Fruit fly (Drosophila melanogaster): ENCODE results near the gene CG13875.
A peak's percentile ranks its signal among the peaks of the same experiment; 100 is the strongest.

CG13875 gene

DNA sequence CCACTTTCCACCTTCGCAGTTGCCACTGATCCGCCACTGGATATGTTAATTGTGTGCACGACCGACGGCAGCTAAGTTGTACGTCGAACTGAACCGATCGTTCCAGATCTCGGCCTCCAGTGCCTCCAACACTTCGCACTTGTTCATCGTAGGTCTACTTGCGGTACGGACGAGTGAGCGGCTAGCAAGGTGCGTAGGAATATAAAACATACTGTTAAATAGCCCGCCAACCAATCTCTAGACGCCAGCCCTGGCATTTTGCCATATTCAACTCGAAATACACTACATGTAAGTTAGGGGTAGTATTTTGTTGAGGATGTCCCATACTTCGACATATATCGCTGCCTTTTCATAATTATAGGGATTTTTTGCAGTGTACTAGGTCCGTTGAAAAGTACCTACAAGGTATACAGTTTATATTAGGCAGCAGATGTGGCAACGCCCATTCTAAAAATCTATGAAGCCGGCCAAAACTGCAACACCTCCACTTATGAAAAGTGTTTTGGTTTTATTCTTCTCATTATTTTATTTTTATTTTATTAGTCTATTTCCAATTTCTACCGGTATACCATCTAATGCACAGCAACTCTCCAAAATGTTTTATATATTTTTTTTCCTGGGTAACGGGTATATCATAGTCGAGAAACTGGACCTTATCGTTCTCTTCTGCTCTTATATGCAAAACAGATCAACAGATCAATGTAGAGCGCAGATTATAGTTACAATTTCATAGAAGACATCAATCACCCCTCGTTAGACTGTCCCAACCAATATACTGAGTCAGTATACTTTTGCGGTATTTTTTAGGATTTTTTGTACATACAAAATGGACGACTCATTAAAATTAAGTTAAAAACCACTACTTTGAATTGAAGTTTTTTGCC is 43.5 kb downstream of the CG13875 start, which contains the start of the genes pyx and CG33229 (continued):
- TF ChIP-seq CG3281 (GFP tag; optimal IDR thresholded peaks at IDR 0.05) (peak; percentile 81), CG7987 (GFP tag; optimal IDR thresholded peaks at IDR 0.05) (peak; percentile 18), HLH4C (GFP tag; IDR thresholded peaks at IDR 0.05; ENCODE audit: partially characterized antibody) (0 out of 3 replicates have a peak, but pooled peaks have one; percentile 46), nerfin-1 (tag; optimal IDR thresholded peaks at IDR 0.05) (peak; percentile 62), Ravus (GFP tag; IDR thresholded peaks at IDR 0.05) (peak; percentile 20), CG12155 (GFP tag; optimal IDR thresholded peaks at IDR 0.05) (peak; percentile 87), unc-4 (GFP tag; IDR thresholded peaks at IDR 0.05; ENCODE audit: partially characterized antibody) (0 out of 2 replicates have a peak, but pooled peaks have one; percentile 27), hb (GFP tag; IDR thresholded peaks at IDR 0.05; ENCODE audit: partially characterized antibody) (no peak), dmrt11E (tag; optimal IDR thresholded peaks at IDR 0.05) (peak; percentile 68), Hr78 (GFP tag; optimal IDR thresholded peaks at IDR 0.05) (peak in 1 of 2 experiments; percentile 40), insv (GFP tag; optimal IDR thresholded peaks at IDR 0.05) (peak in 1 of 2 experiments; percentile 57), Lpt (GFP tag; optimal IDR thresholded peaks at IDR 0.05) (no peak), CG6175 (GFP tag; IDR thresholded peaks at IDR 0.05) (peak; percentile 61; the same call in 1 of the 3 replicates), CG1792 (GFP tag; optimal IDR thresholded peaks at IDR 0.05) (peak; percentile 66), CG30431 (GFP tag; optimal IDR thresholded peaks at IDR 0.05) (peak; percentile 70), CG6689 (GFP tag; IDR thresholded peaks at IDR 0.05) (peak; percentile 80; the same call in 1 of the 2 replicates), CG15011 (GFP tag; optimal IDR thresholded peaks at IDR 0.05) (peak; percentile 57), H15 (GFP tag; IDR thresholded peaks at IDR 0.05) (peak; percentile 70; the same call in 1 of the 3 replicates), CG3163 (GFP tag; optimal IDR thresholded peaks at IDR 0.05) (peak; percentile 16), Xrp1 (GFP tag; IDR thresholded peaks at IDR 0.05) (peak; percentile 59), Nf-YA (GFP tag; IDR thresholded peaks at IDR 0.05) (no peak; the same call in 1 of the 2 replicates), CG10462 (GFP tag; optimal IDR thresholded peaks at IDR 0.05) (peak; percentile 47), Bteb2 (GFP tag; optimal IDR thresholded peaks at IDR 0.05) (peak; percentile 80), Stat92E (GFP tag; optimal IDR thresholded peaks at IDR 0.05) (no peak), Fer3 (tag; optimal IDR thresholded peaks at IDR 0.05) (peak; percentile 86), bab2 (GFP tag; optimal IDR thresholded peaks at IDR 0.05) (peak; percentile 87), nom (GFP tag; optimal IDR thresholded peaks at IDR 0.05) (peak; percentile 7), Hr3 (GFP tag; optimal IDR thresholded peaks at IDR 0.05) (peak; percentile 87), pb (GFP tag; optimal IDR thresholded peaks at IDR 0.05) (peak; percentile 44), zfh1 (GFP tag; IDR thresholded peaks at IDR 0.05) (peak; percentile 67), ttk (GFP tag; IDR thresholded peaks at IDR 0.05) (peak; percentile 66), chinmo (GFP tag; IDR thresholded peaks at IDR 0.05; ENCODE audit: partially characterized antibody) (no peak), CG12942 (GFP tag; optimal IDR thresholded peaks at IDR 0.05) (peak; percentile 85), CG13287 (GFP tag; IDR thresholded peaks at IDR 0.05; ENCODE audit: partially characterized antibody) (peak; percentile 28; the same call in 1 of the 2 replicates), CG18476 (GFP tag; optimal IDR thresholded peaks at IDR 0.05) (peak; percentile 100), exex (tag; optimal IDR thresholded peaks at IDR 0.05) (peak; percentile 60), pfk (GFP tag; optimal IDR thresholded peaks at IDR 0.05) (no peak), Nf-YB (GFP tag; optimal IDR thresholded peaks at IDR 0.05) (peak; percentile 61), sug (tag; optimal IDR thresholded peaks at IDR 0.05) (peak; percentile 92), CG7556 (GFP tag; optimal IDR thresholded peaks at IDR 0.05) (peak; percentile 76), CG14667 (GFP tag; IDR thresholded peaks at IDR 0.05) (peak; percentile 67), CG17912 (GFP tag; optimal IDR thresholded peaks at IDR 0.05) (peak; percentile 67), CG7786 (GFP tag; optimal IDR thresholded peaks at IDR 0.05) (peak; percentile 83), tna (GFP tag; IDR thresholded peaks at IDR 0.05; ENCODE audit: partially characterized antibody) (no peak; the same call in 1 of the 2 replicates), CG2199 (GFP tag; IDR thresholded peaks at IDR 0.05) (0 out of 3 replicates have a peak, but pooled peaks have one; percentile 57), CG10979 (tag; optimal IDR thresholded peaks at IDR 0.05) (peak; percentile 73), Camta (GFP tag; optimal IDR thresholded peaks at IDR 0.05) (peak; percentile 80)

Data from whole organism, embryonic.